Worm (Caenorhabditis elegans): Measurements from ENCODE around the gene F20B6.5.

ce11 chrX:4245124-4245523 lies 45.4 kb upstream of the F20B6.5 start:
- no peak for TF ChIP-seq zfh-2 (GFP tag; conservative IDR thresholded peaks at IDR 0.05)
- no peak for TF ChIP-seq pha-4 (tag; optimal IDR thresholded peaks at IDR 0.05)
- no peak for TF ChIP-seq ceh-27 (GFP tag; optimal IDR thresholded peaks at IDR 0.05)
- no peak for TF ChIP-seq Y67H2A.10 (GFP tag; conservative IDR thresholded peaks at IDR 0.05)

All from whole organism, young adult.